Worm (Caenorhabditis elegans) whole organism, L4 larva: ENCODE results near the gene ins-7.

ENCODE experiments used
- T20F7.1 ChIP-seq: fragments of 200-800 bp; sonication (Bioruptor generic); optimal IDR thresholded peaks from 2 replicates; lab custom pipeline; 2018; ENCODE audit warnings: mild to moderate bottlenecking, missing genetic modification characterization, missing compliant biosample characterization
- ZK337.2 ChIP-seq: fragments of 200-800 bp; sonication (Bioruptor generic); IDR thresholded peaks from 2 replicates; pipeline ENCODE4 v1.3.6; 2022; ENCODE audit warnings: missing genetic modification reagents, missing genetic modification characterization, missing compliant biosample characterization
- ZK546.5 ChIP-seq, 2 experiments: sonication (generic microtip); optimal IDR thresholded peaks; 2 replicates each; lab custom pipeline; 2017; ENCODE audit warnings: missing biosample characterization in 2 of 2, missing genetic modification characterization in 2 of 2
- aha-1 ChIP-seq: fragments of 150-350 bp; peaks from one replicate; lab custom pipeline; 2014; ENCODE audit warnings: missing biosample characterization, missing genetic modification characterization
- aly-2 ChIP-seq: sonication (generic microtip); optimal IDR thresholded peaks from 2 replicates; lab custom pipeline; 2018; ENCODE audit warnings: missing biosample characterization, missing genetic modification characterization
- ceh-28 ChIP-seq: fragments of 150-350 bp; optimal IDR thresholded peaks from 2 replicates; lab custom pipeline; 2014; ENCODE audit warnings: missing biosample characterization, missing genetic modification reagents, missing genetic modification characterization
- ces-1 ChIP-seq: fragments of 150-350 bp; sonication (generic microtip); optimal IDR thresholded peaks from 4 replicates; lab custom pipeline; 2014; ENCODE audit warnings: missing biosample characterization, missing genetic modification reagents, missing genetic modification characterization
- cey-2 ChIP-seq: sonication (generic microtip); optimal IDR thresholded peaks from 3 replicates; lab custom pipeline; 2017; ENCODE audit warnings: missing genetic modification characterization, mild to moderate bottlenecking, missing compliant biosample characterization, antibody characterized with exemption, borderline replicate concordance; ENCODE audit not compliant: insufficient read depth
- daf-12 ChIP-seq: fragments of 150-350 bp; optimal IDR thresholded peaks from 2 replicates; lab custom pipeline; 2014; ENCODE audit warnings: missing biosample characterization, missing genetic modification reagents, missing genetic modification characterization
- dmd-6 ChIP-seq: fragments of 200-800 bp; sonication (Bioruptor generic); IDR thresholded peaks from 2 replicates; pipeline ENCODE4 v1.3.6; 2022; ENCODE audit warnings: missing genetic modification reagents, missing genetic modification characterization, missing compliant biosample characterization
- duxl-1 ChIP-seq: sonication (generic microtip); optimal IDR thresholded peaks from 2 replicates; lab custom pipeline; 2016; ENCODE audit warnings: mild to moderate bottlenecking, missing genetic modification characterization, moderate library complexity, missing compliant biosample characterization; ENCODE audit not compliant: poor library complexity
- egl-27 ChIP-seq: sonication (generic microtip); optimal IDR thresholded peaks from 3 replicates; lab custom pipeline; 2017; ENCODE audit warnings: missing biosample characterization, missing genetic modification reagents, missing genetic modification characterization
- fos-1 ChIP-seq: fragments of 150-350 bp; optimal IDR thresholded peaks from 2 replicates; lab custom pipeline; 2014; ENCODE audit warnings: missing biosample characterization, missing genetic modification characterization
- gei-8 ChIP-seq: fragments of 200-800 bp; sonication (Bioruptor generic); optimal IDR thresholded peaks from 2 replicates; lab custom pipeline; 2018; ENCODE audit warnings: mild to moderate bottlenecking, missing genetic modification characterization, missing compliant biosample characterization
- hif-1 ChIP-seq, 2 experiments: sonication (generic microtip); optimal IDR thresholded peaks; 2 replicates each; lab custom pipeline; 2016 to 2017; ENCODE audit warnings: missing compliant biosample characterization in 2 of 2, missing genetic modification characterization in 2 of 2, missing genetic modification reagents in 2 of 2, missing genotype in 2 of 2, mild to moderate bottlenecking in 1 of 2
- hlh-11 ChIP-seq: fragments of 200-800 bp; sonication (Bioruptor generic); optimal IDR thresholded peaks from 2 replicates; lab custom pipeline; 2018; ENCODE audit warnings: mild to moderate bottlenecking, missing genetic modification characterization, missing compliant biosample characterization
- hlh-30 ChIP-seq: sonication (generic microtip); optimal IDR thresholded peaks from 2 replicates; lab custom pipeline; 2017; ENCODE audit warnings: antibody characterized with exemption, mild to moderate bottlenecking, missing genetic modification characterization, missing compliant biosample characterization; ENCODE audit not compliant: insufficient read depth
- hmg-1.1 ChIP-seq: fragments of 200-800 bp; sonication (Bioruptor generic); IDR thresholded peaks from 2 replicates; pipeline ENCODE4 v1.3.6; 2022; ENCODE audit warnings: missing genetic modification reagents, missing genetic modification characterization, missing compliant biosample characterization
- lim-7 ChIP-seq: fragments of 200-800 bp; sonication (Bioruptor generic); IDR thresholded peaks from 2 replicates; pipeline ENCODE4 v1.3.6; 2022; ENCODE audit warnings: missing genetic modification characterization, missing compliant biosample characterization
- lin-15B ChIP-seq: fragments of 150-350 bp; sonication (generic microtip); optimal IDR thresholded peaks from 3 replicates; lab custom pipeline; 2014; ENCODE audit warnings: missing biosample characterization, missing genetic modification characterization
- lin-29 ChIP-seq: fragments of 200-800 bp; sonication (Bioruptor generic); IDR thresholded peaks from 2 replicates; pipeline ENCODE4 v1.3.6; 2022; ENCODE audit warnings: missing genetic modification reagents, missing genetic modification characterization, missing compliant biosample characterization
- lin-39 ChIP-seq: fragments of 150-350 bp; optimal IDR thresholded peaks from 2 replicates; lab custom pipeline; 2014; ENCODE audit warnings: missing biosample characterization, missing genetic modification reagents, missing genetic modification characterization
- madf-5 ChIP-seq, 2 experiments: fragments of 200-800 bp; sonication (Bioruptor generic); IDR thresholded peaks; 2 replicates each; pipeline ENCODE4 v1.3.6; 2022; ENCODE audit warnings: missing compliant biosample characterization in 2 of 2, missing genetic modification characterization in 2 of 2
- mdl-1 ChIP-seq, 2 experiments: fragments of 150-350 bp in 1 of 2; sonication (generic microtip) in 1 of 2; optimal IDR thresholded peaks; 2 replicates each; lab custom pipeline; 2014 to 2017; ENCODE audit warnings: missing biosample characterization in 2 of 2, missing genetic modification characterization in 2 of 2
- mdt-29 ChIP-seq: fragments of 200-800 bp; sonication (Bioruptor generic); IDR thresholded peaks from 2 replicates; pipeline ENCODE4 v1.3.6; 2022; ENCODE audit warnings: missing genetic modification reagents, missing genetic modification characterization, missing compliant biosample characterization
- nhr-41 ChIP-seq: fragments of 200-800 bp; sonication (Bioruptor generic); IDR thresholded peaks from 2 replicates; pipeline ENCODE4 v1.3.6; 2022; ENCODE audit warnings: missing genetic modification reagents, missing genetic modification characterization, missing compliant biosample characterization
- nhr-42 ChIP-seq: fragments of 200-800 bp; sonication (Bioruptor generic); IDR thresholded peaks from 2 replicates; pipeline ENCODE4 v1.3.6; 2022; ENCODE audit warnings: missing genetic modification characterization, missing compliant biosample characterization
- nhr-48 ChIP-seq: sonication (generic microtip); optimal IDR thresholded peaks from 2 replicates; lab custom pipeline; 2016; ENCODE audit warnings: mild to moderate bottlenecking, missing genetic modification characterization, missing compliant biosample characterization
- skn-1 ChIP-seq: fragments of 150-350 bp; optimal IDR thresholded peaks from 2 replicates; lab custom pipeline; 2014; ENCODE audit warnings: missing biosample characterization, missing genetic modification characterization
- snpc-1.2 ChIP-seq: fragments of 200-800 bp; sonication (Bioruptor generic); IDR thresholded peaks from 2 replicates; pipeline ENCODE4 v1.3.6; 2022; ENCODE audit warnings: missing genetic modification reagents, missing genetic modification characterization, missing compliant biosample characterization
- snpc-4 ChIP-seq: fragments of 150-350 bp; optimal IDR thresholded peaks from 2 replicates; lab custom pipeline; 2014; ENCODE audit warnings: missing biosample characterization, missing genetic modification characterization
- unc-39 ChIP-seq: sonication (generic microtip); optimal IDR thresholded peaks from 2 replicates; lab custom pipeline; 2017; ENCODE audit warnings: missing biosample characterization, missing genetic modification characterization
- unc-62 ChIP-seq, 3 experiments: fragments of 150-350 bp in 1 of 3; sonication (generic microtip); optimal IDR thresholded peaks in 2 of 3; peaks in 1 of 3; 1 replicate in 1 of 3; 2 replicates in 2 of 3; lab custom pipeline; 2014 to 2017; ENCODE audit warnings: missing biosample characterization in 3 of 3, missing genetic modification characterization in 3 of 3, missing genetic modification reagents in 3 of 3, missing genotype in 1 of 3
- vab-7 ChIP-seq: fragments of 200-800 bp; sonication (Bioruptor generic); IDR thresholded peaks from 2 replicates; pipeline ENCODE4 v1.3.6; 2022; ENCODE audit warnings: missing genetic modification reagents, missing genetic modification characterization, missing compliant biosample characterization
- zfp-2 ChIP-seq: sonication (generic microtip); optimal IDR thresholded peaks from 2 replicates; lab custom pipeline; 2016; ENCODE audit warnings: mild to moderate bottlenecking, missing genetic modification characterization, missing compliant biosample characterization
- zip-11 ChIP-seq: fragments of 200-800 bp; sonication (Bioruptor generic); IDR thresholded peaks from 2 replicates; pipeline ENCODE4 v1.3.6; 2022; ENCODE audit warnings: missing genetic modification characterization, missing compliant biosample characterization
- ztf-7 ChIP-seq: fragments of 150-350 bp; optimal IDR thresholded peaks from 2 replicates; lab custom pipeline; 2014; ENCODE audit warnings: missing biosample characterization, missing genetic modification characterization

Gene ins-7

DNA sequence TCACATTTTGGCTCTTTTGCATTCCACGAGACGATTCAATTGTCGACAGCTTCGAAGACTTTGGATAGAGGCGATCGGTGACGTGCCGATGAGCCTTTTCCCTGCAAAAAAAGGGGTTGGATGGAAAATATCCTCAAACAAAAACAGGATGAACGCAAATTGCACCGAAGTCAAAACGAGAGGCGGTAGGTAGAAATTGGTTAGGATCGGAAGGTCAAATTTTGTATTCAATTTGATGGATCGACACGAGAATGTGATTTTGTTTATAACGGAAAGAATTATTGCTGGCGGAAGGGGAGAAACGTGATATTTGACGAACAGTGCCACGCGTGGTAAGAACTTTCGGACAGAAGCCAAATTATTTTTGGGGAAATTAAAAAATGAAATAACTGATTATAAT is 47.8 kb downstream of the ins-7 start, which contains the start of gene mca-1:
Gene mca-1 (minus strand): TSS at position 101 of the 400 bp plus-strand sequence.
- TF ChIP-seq aha-1 (tag; lab: Kevin White, UChicago) = peak; percentile 3
- no peak for TF ChIP-seq aly-2 (tag; lab: Kevin White, UChicago)

DNA sequence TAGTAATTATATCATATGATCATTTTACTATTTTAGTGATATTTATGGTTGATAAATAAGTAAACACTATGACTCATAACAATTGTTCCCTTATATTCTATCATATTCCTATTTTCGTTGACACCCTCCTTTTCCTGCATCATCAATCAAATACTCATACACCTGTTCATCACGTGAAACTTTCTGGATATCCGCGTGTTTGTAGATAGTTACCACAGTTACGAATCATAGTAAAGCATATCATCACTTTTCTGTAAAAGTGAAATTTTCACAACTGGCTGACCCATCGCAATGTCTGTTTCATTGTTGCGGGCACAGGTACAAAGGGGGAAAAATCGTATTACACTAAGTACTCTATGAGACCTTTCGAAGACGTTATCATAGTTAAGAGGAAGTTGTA is 48.8 kb downstream of the ins-7 start:
- TF ChIP-seq dmd-6 (GFP tag; lab: Robert Waterston, UW) (peak; percentile 38), hlh-11 (tag; lab: Kevin White, UChicago) (peak; percentile 39), hlh-30 (tag; lab: Kevin White, UChicago) (peak; percentile 13), daf-12 (tag; lab: Kevin White, UChicago) (no peak), gei-8 (GFP tag; lab: Kevin White, UChicago) (no peak), cey-2 (tag; lab: Kevin White, UChicago) (peak; percentile 37), nhr-48 (tag; lab: Kevin White, UChicago) (peak; percentile 64)

DNA sequence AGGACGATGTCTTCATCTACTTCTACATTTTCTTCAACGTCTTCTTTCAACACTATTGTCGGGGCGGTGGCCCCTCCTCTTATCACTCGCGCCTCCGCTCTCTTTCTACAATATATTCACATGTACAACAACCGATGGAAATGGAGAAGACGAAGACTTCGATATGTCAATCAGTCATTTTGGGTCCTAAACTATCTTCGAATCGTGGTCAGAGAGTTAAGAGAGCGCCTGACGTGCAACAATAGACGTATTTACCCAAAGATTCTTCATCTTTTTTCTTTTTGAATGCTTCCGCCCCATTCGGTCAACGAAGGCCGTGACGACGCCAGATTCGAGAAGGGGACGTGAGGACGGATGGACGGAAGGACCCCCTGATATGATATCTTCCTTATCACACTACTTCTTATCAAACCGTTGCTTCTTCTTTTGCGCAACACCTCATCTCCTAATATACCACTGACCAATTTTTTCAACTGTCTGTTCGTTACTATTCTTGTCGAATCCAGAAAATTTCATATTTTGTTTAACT is 49.6 kb downstream of the ins-7 start:
- TF ChIP-seq mdt-29 (no peak), unc-62 (GFP tag; optimal IDR thresholded peaks at IDR 0.05 in 1 of 2; lab: Kevin White, UChicago) (peak in 1 of 2 experiments; percentile 9), unc-62 (tag; optimal IDR thresholded peaks at IDR 0.05; lab: Kevin White, UChicago) (no peak), aha-1 (tag; lab: Kevin White, UChicago) (peak; percentile 44), hif-1 (tag; optimal IDR thresholded peaks at IDR 0.05; lab: Kevin White, UChicago) (no peak), ces-1 (no peak), egl-27 (no peak), vab-7 (GFP tag; lab: Robert Waterston, UW) (no peak), ZK546.5 (tag; optimal IDR thresholded peaks at IDR 0.05; lab: Kevin White, UChicago) (no peak), snpc-4 (no peak), lin-29 (GFP tag; lab: Robert Waterston, UW) (no peak), lim-7 (GFP tag; lab: Robert Waterston, UW) (no peak), skn-1 (tag; lab: Kevin White, UChicago) (no peak), T20F7.1 (GFP tag; lab: Kevin White, UChicago) (no peak), madf-5 (GFP tag; IDR thresholded peaks at IDR 0.05; lab: Robert Waterston, UW) (no peak), nhr-48 (tag; lab: Kevin White, UChicago) (peak; percentile 10), nhr-42 (no peak), nhr-41 (GFP tag; lab: Robert Waterston, UW) (no peak), lin-39 (tag; lab: Kevin White, UChicago) (no peak), mdl-1 (tag; optimal IDR thresholded peaks at IDR 0.05; lab: Kevin White, UChicago) (peak in 1 of 2 experiments; percentile 26), hmg-1.1 (GFP tag; lab: Robert Waterston, UW) (no peak), snpc-1.2 (GFP tag; lab: Robert Waterston, UW) (no peak), zfp-2 (tag; lab: Kevin White, UChicago) (no peak), aly-2 (tag; lab: Kevin White, UChicago) (no peak), zip-11 (no peak), duxl-1 (tag; lab: Kevin White, UChicago) (no peak), lin-15B (tag; lab: Kevin White, UChicago) (no peak), ceh-28 (tag; lab: Kevin White, UChicago) (no peak), fos-1 (tag; lab: Kevin White, UChicago) (no peak), hlh-30 (tag; lab: Kevin White, UChicago) (peak; percentile 41), hlh-11 (tag; lab: Kevin White, UChicago) (peak; percentile 32), ZK337.2 (no peak), unc-39 (tag; lab: Kevin White, UChicago) (no peak), ztf-7 (tag; lab: Kevin White, UChicago) (no peak)
